Worm (Caenorhabditis elegans) whole organism, midembryonic: ENCODE data around the gene mpst-4.
"Not testable (repeated sequence)": the region's sequence is repeated elsewhere in the genome, so short reads cannot be mapped to it uniquely, and the experiment has no call there.

Source experiments
- T22C8.4 ChIP-seq: fragments of 200-800 bp; sonication (Bioruptor generic); IDR thresholded peaks from 2 replicates; pipeline ENCODE4 v1.3.6; 2022; ENCODE audit warnings: missing genetic modification characterization, missing compliant biosample characterization
- cog-1 ChIP-seq: sonication (generic microtip); optimal IDR thresholded peaks from 2 replicates; lab custom pipeline; 2016; ENCODE audit warnings: missing genetic modification characterization, missing compliant biosample characterization
- flt-1 ChIP-seq: fragments of 200-800 bp; sonication (Bioruptor generic); IDR thresholded peaks from 2 replicates; pipeline ENCODE4 v1.3.6; 2022; ENCODE audit warnings: missing genetic modification characterization, missing compliant biosample characterization
- klf-2 ChIP-seq: fragments of 200-800 bp; sonication (Bioruptor generic); conservative IDR thresholded peaks from 2 replicates; pipeline ENCODE4 v1.3.6; 2022; ENCODE audit warnings: missing genetic modification reagents, missing genetic modification characterization, missing compliant biosample characterization
- med-1 ChIP-seq: sonication (generic microtip); optimal IDR thresholded peaks from 2 replicates; lab custom pipeline; 2017; ENCODE audit warnings: missing genetic modification characterization, mild to moderate bottlenecking, missing compliant biosample characterization, antibody characterized with exemption, missing genetic modification reagents; ENCODE audit not compliant: insufficient read depth
- ref-1 ChIP-seq: fragments of 200-800 bp; sonication (Bioruptor generic); conservative IDR thresholded peaks from 2 replicates; pipeline ENCODE4 v1.3.6; 2022; ENCODE audit warnings: missing genetic modification reagents, missing genetic modification characterization, missing compliant biosample characterization
- tab-1 ChIP-seq: fragments of 200-800 bp; sonication (Bioruptor generic); IDR thresholded peaks from 2 replicates; pipeline ENCODE4 v1.3.6; 2022; ENCODE audit warnings: missing genetic modification characterization, missing compliant biosample characterization
- ztf-23 ChIP-seq: fragments of 200-800 bp; sonication (Bioruptor generic); IDR thresholded peaks from 2 replicates; pipeline ENCODE4 v1.3.6; 2022; ENCODE audit warnings: missing genetic modification reagents, missing genetic modification characterization, missing compliant biosample characterization
- ztf-29 ChIP-seq: fragments of 200-800 bp; sonication (Bioruptor generic); IDR thresholded peaks from 2 replicates; pipeline ENCODE4 v1.3.6; 2022; ENCODE audit warnings: missing genetic modification reagents, missing genetic modification characterization, missing compliant biosample characterization

The mpst-4 gene

DNA sequence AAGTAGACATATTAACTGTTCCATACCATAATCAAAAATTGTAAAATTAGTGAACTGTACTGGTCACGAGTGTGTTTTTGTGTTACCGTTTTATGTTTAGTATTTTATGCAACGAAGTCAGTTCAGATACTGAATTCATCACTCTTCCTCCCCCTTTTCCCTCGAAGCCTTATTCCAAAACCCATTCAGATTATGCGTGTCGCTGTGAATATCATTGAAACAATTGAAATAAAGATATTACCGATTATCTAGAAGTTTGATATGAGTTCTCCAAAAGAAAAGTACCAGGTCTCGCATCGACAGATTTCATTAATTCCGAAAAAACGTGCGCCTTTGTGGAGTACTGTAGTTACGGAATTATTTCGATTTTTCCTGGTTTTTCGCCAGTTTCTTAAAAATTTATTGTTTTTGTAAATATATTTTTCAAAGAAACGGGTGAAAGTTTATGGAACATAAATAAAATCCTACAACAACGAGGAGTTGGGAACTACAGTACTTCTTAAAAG, 4.3 kb downstream of the mpst-4 start:
- TF ChIP-seq med-1 (GFP tag; lab: Kevin White, UChicago) = no peak

DNA sequence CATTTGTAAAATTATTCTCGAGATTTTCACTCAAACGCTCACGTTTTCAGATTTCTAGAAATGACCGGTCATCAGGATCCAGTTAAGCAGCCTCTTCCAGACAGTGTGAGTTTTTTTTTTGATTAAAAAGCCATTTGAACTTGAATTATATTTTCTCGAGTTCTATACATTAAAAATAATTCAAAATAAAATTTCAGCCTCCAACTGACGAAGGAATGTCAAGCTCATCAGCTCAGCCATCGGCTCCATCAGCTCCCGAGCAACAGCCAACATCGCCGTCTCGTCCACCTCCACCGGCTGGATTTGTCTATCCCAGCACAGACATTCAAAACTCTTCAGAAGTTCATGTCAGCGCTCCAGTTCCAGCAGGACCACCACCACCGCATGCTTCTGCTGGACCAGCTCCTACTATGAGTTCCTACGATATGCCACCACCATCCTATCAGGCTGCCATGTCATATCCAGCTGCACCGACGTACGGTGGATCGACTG, 5.3 kb downstream of the mpst-4 start, which contains the start of gene F11G11.5:
Gene F11G11.5 (plus strand): TSS at position 51 of the 492 bp plus-strand sequence.
- no peak for TF ChIP-seq klf-2 (GFP tag; lab: Robert Waterston, UW)
- TF ChIP-seq med-1 (GFP tag; lab: Kevin White, UChicago) = no peak
- TF ChIP-seq cog-1 (tag; lab: Kevin White, UChicago) = no peak
- no peak for TF ChIP-seq ztf-29 (GFP tag; lab: Robert Waterston, UW)
- TF ChIP-seq T22C8.4 = no peak
- no peak for TF ChIP-seq flt-1 (GFP tag; lab: Robert Waterston, UW)
- TF ChIP-seq ref-1 (GFP tag; lab: Robert Waterston, UW) = no peak
- no peak for TF ChIP-seq ztf-23 (GFP tag; lab: Robert Waterston, UW)
- TF ChIP-seq tab-1 (GFP tag; lab: Robert Waterston, UW) = no peak

DNA sequence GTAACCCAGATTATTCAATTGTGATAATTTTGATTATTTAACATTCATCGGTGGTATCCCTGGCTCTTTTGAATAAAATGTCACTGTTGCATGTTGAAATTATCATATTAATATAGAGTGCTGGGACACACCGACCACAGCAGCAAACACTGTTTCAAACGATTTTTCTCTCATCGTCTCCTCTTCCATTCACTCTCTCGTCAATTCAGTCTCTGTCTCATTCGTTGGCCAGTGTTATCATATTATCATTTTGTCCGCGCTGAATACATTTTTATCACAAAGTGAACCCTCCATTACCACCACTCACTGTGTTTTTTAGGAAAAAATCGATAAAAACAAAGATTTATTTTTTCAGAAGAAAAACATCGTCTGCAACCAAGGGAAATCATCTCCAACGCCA, 6.2 kb downstream of the mpst-4 start:
- TF ChIP-seq ztf-23 (GFP tag; lab: Robert Waterston, UW) (0 out of 2 replicates have a peak, but pooled peaks have one; percentile 24), ztf-29 (GFP tag; lab: Robert Waterston, UW) (no peak), T22C8.4 (0 out of 2 replicates have a peak, but pooled peaks have one; percentile 13), flt-1 (GFP tag; lab: Robert Waterston, UW) (no peak)

DNA sequence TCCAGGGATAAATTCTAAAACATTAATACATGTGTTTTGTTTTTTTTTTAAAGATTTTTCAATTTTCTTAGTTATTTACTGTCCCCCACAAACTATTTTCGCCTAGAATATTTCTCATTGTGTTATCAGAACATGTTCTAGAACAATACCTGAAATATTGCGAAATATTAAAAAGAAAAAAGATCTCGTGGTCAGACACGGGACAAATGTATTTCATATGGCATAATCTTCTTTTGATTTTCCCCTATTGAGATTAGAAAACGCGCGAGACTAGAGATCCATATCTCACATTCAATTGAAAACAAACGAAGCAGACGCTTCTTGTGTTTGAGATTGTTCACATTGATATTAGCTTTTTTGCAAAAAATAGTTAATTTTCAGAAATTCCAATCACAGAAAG, 7.1 kb downstream of the mpst-4 start:
- TF ChIP-seq ref-1 (GFP tag; lab: Robert Waterston, UW) (no peak), ztf-23 (GFP tag; lab: Robert Waterston, UW) (no peak), ztf-29 (GFP tag; lab: Robert Waterston, UW) (no peak), T22C8.4 (no peak), flt-1 (GFP tag; lab: Robert Waterston, UW) (no peak), tab-1 (GFP tag; lab: Robert Waterston, UW) (no peak), med-1 (GFP tag; lab: Kevin White, UChicago) (no peak), klf-2 (GFP tag; lab: Robert Waterston, UW) (no peak), cog-1 (tag; lab: Kevin White, UChicago) (no peak)

DNA sequence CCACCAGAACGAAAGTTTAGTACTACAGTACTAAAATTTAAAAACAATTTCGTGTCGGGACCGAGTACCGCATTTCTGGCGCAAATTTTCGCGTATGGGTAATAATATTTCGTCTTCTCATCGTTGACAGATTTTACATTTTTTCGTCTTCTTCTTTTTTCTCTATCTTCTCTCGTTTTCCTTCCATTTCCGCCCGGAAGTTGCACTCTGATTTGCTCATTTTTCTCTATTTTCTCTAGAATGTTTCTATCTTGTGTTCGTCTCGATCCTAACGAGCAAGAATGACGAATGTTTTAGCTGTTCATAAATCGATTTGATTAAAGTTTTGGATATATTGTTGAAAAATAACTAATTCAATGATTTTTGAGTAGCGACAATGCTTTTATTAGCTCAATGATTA, 7.8 kb downstream of the mpst-4 start:
- TF ChIP-seq med-1 (GFP tag; lab: Kevin White, UChicago) = no peak
- no peak for TF ChIP-seq cog-1 (tag; lab: Kevin White, UChicago)
- no peak for TF ChIP-seq klf-2 (GFP tag; lab: Robert Waterston, UW)
- TF ChIP-seq flt-1 (GFP tag; lab: Robert Waterston, UW) = no peak

DNA sequence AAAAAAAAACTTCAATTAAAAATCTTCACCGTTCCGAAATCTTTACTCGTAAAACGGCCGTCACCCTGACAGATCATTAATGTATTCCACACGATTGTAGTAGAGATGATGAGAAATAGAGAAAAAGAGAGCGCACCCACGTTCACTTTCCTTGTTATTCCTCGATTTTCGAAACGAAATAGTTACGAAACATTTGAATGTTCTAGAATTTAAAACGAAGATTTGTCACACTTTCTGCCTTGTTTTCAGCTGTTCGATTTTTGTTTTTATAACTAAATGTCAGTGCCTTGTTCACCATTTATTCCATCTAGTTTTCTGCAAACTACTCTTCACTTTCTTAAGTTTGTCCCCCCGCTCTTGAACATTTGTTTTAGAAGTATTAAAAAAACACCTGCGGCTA, 8.5 kb downstream of the mpst-4 start:
- no peak for TF ChIP-seq T22C8.4

DNA sequence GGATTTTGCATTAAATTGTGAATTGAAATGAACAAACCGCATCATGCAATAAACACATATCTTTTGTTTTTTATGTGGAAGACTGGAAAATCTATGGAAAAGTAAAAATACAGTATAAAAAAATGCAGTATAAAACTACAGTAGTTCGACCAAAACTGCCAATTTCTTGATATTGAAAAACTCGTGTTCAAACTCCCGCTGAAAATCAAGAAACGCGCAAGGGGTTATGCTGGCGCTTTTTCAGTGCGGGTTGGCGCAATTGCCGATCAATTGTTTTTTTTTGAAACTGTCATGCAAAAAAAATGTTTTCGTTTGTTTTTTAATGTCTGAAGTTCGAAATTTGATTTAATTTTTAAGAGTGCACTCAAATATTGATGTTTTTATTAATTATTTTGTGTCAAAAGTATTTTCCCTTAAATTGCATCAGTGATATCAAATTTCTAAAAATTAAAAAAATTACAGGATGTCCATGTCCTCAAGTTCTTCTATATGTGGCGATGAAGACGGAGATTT, 11.6 kb downstream of the mpst-4 start, which contains the start of gene dnj-9:
Gene dnj-9 (plus strand): TSS at position 463 of the 513 bp plus-strand sequence.
- TF ChIP-seq cog-1 (tag; lab: Kevin White, UChicago) = peak; percentile 54
- TF ChIP-seq T22C8.4 = peak; percentile 53; the same call in 1 of the 2 replicates
- no peak for TF ChIP-seq ref-1 (GFP tag; lab: Robert Waterston, UW)
- peak; percentile 22; the same call in 1 of the 2 replicates for TF ChIP-seq tab-1 (GFP tag; lab: Robert Waterston, UW)
- no peak; the same call in 1 of the 2 replicates for TF ChIP-seq klf-2 (GFP tag; lab: Robert Waterston, UW)
- TF ChIP-seq ztf-29 (GFP tag; lab: Robert Waterston, UW) = no peak
- peak; percentile 65; the same call in 1 of the 2 replicates for TF ChIP-seq flt-1 (GFP tag; lab: Robert Waterston, UW)
- peak; percentile 79 for TF ChIP-seq ztf-23 (GFP tag; lab: Robert Waterston, UW)
- peak; percentile 59 for TF ChIP-seq med-1 (GFP tag; lab: Kevin White, UChicago)

DNA sequence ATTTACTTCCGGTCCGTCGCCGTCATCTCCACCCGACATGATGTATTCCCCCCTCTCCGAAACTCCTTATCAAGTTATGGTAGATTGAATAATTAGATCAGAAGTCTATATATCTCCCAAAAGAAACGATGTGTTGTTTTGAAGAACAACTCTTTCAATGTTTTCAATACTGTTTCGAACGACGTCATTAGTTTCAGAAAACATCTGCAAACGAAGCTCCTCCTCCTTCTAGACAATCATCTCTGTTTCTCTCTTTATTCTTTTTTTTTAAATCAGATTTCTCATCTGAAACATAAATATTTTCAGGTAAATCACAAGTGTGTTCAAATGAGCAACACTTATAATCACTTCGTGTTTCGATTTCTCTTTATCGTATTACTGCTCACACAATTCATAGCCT, 13.4 kb downstream of the mpst-4 start, which contains the start of gene T23B7.3:
Gene T23B7.3 (plus strand): TSS at position 301 of the 400 bp plus-strand sequence.
- TF ChIP-seq cog-1 (tag; lab: Kevin White, UChicago) (no peak), ztf-29 (GFP tag; lab: Robert Waterston, UW) (no peak)

DNA sequence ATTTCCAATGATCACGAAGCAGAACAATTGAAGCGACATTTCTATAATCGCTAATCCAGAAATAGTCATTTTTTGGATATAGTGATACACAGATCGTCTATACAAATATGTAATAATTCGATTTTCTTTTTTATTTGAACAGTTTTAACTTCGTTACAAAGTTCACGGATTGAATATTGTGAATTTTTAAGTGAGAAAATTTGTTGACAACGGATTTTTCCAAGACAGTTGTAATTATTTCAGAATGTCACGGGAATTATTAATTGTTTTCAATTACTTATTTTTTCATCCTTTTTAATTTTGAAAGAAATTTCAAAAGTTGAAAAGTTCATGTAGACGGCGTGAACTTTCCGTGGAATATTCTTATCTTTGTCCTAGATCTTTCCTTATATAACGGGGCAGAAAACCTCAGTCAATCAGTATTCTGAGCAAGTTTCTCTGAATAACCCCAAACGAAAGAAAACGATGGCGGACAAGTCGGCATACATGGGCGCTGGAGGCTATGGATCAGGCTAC, 21.1 kb downstream of the mpst-4 start, which contains the start of the genes T23B7.2 and nspd-4:
Gene T23B7.2 (minus strand): TSS at position 101 of the 516 bp plus-strand sequence.
Gene nspd-4 (plus strand): TSS at position 466 of the 516 bp plus-strand sequence.
- TF ChIP-seq flt-1, klf-2, ztf-23 (GFP tag; lab: Robert Waterston, UW): not testable (repeated sequence)

DNA sequence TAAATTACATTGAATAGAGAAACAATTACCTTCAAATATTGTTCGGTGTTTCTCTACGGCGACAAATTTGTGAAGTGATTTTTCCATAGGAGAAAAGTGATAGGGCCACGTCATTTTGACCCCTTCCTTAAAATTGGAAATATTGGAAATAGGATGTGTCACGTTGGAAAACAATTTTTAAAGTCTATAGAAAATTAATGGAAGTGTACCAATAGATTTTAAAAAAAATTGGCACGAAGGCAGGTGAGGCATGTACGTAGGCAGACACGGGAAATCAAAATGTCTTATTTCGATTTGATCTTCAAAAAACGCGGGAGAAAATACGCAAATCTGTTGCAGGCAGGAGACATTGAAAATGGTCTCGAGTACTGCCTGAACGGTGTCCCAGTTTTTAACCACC, 25.6 kb downstream of the mpst-4 start, which contains the start of gene C33F10.12:
Gene C33F10.12 (minus strand): TSS at position 101 of the 400 bp plus-strand sequence.
- TF ChIP-seq med-1 (GFP tag; lab: Kevin White, UChicago) = no peak
- TF ChIP-seq klf-2 (GFP tag; lab: Robert Waterston, UW) = no peak
- TF ChIP-seq ztf-29 (GFP tag; lab: Robert Waterston, UW) = no peak
- TF ChIP-seq tab-1 (GFP tag; lab: Robert Waterston, UW) = no peak
- TF ChIP-seq cog-1 (tag; lab: Kevin White, UChicago) = no peak
- no peak for TF ChIP-seq T22C8.4
- no peak for TF ChIP-seq ref-1 (GFP tag; lab: Robert Waterston, UW)
- no peak for TF ChIP-seq ztf-23 (GFP tag; lab: Robert Waterston, UW)
- TF ChIP-seq flt-1 (GFP tag; lab: Robert Waterston, UW) = no peak
